Worm (Caenorhabditis elegans) whole organism, young adult: Measurements from ENCODE around the gene srh-60.

ENCODE experiments used
- F10E7.11 ChIP-seq: sonication (generic microtip); optimal IDR thresholded peaks from 2 replicates; lab custom pipeline; 2017; ENCODE audit warnings: mild to moderate bottlenecking, missing genetic modification characterization, moderate library complexity, missing compliant biosample characterization
- F49E8.2 ChIP-seq: sonication (generic microtip); optimal IDR thresholded peaks from 3 replicates; lab custom pipeline; 2017; ENCODE audit warnings: missing genetic modification characterization, mild to moderate bottlenecking, missing compliant biosample characterization, antibody characterized with exemption, moderate library complexity; ENCODE audit not compliant: insufficient read depth
- Y67H2A.10 ChIP-seq: fragments of 200-800 bp; sonication (Bioruptor generic); conservative IDR thresholded peaks from 2 replicates; pipeline ENCODE4 v1.3.6; 2022; ENCODE audit warnings: missing genetic modification reagents, missing genetic modification characterization, missing compliant biosample characterization
- ama-1 ChIP-seq, 3 experiments: fragments of 150-350 bp in 1 of 3; sonication (generic microtip) in 2 of 3; optimal IDR thresholded peaks; 2 replicates each; lab custom pipeline; 2014 to 2018; ENCODE audit warnings: missing biosample characterization in 2 of 3, missing genetic modification characterization in 2 of 3, missing genetic modification reagents in 2 of 3
- snpc-4 ChIP-seq, 5 experiments: fragments of 150-350 bp in 1 of 5; sonication (generic microtip) in 4 of 5; optimal IDR thresholded peaks; 2 replicates each; lab custom pipeline; 2014 to 2018; ENCODE audit warnings: missing genetic modification characterization in 5 of 5, missing biosample characterization in 3 of 5, antibody characterized with exemption in 2 of 5, mild to moderate bottlenecking in 2 of 5, missing compliant biosample characterization in 2 of 5, missing genotype in 2 of 5, moderate library complexity in 2 of 5, missing genetic modification reagents in 1 of 5
- unc-62 ChIP-seq: fragments of 150-350 bp; optimal IDR thresholded peaks from 2 replicates; lab custom pipeline; 2014; ENCODE audit warnings: missing biosample characterization, missing genetic modification reagents, missing genetic modification characterization

DNA sequence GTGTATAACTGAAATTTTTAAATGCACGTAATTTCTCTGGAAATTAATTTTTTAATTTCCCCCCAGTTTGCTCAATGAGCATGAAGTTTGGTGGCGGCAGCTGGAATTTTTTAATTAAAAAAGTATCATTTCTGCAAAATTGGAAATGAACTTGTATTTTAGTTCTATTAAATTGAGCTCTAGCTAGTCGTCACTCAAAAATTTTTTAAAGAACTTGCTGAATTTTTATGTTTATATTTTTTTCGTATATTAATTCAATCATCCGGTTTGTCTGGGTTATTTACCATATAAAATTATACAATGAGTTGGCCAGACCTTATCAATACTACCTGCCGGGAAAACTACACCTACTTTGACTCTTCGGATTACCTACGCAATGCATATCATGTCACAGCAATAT lies 1.8 kb upstream of the srh-60 start, which contains the start of gene srh-59:
- TF ChIP-seq snpc-4 (GFP tag; optimal IDR thresholded peaks at IDR 0.05; lab: Kevin White, UChicago) = no peak
- TF ChIP-seq snpc-4 (tag; optimal IDR thresholded peaks at IDR 0.05; lab: Kevin White, UChicago) = no peak
- TF ChIP-seq unc-62 (GFP tag; lab: Kevin White, UChicago) = no peak
- TF ChIP-seq F10E7.11 (tag; lab: Kevin White, UChicago) = no peak
- no peak for TF ChIP-seq Y67H2A.10 (GFP tag; lab: Robert Waterston, UW)
- no peak for TF ChIP-seq F49E8.2 (tag; lab: Kevin White, UChicago)
- TF ChIP-seq ama-1 (optimal IDR thresholded peaks at IDR 0.05; lab: Kevin White, UChicago) = no peak
- TF ChIP-seq ama-1 (GFP tag; optimal IDR thresholded peaks at IDR 0.05; lab: Kevin White, UChicago) = no peak
